Worm (Caenorhabditis elegans) whole organism, early embryonic: ENCODE measurements around the gene kbp-4.

ENCODE experiments used
- aly-1 ChIP-seq: sonication (generic microtip); optimal IDR thresholded peaks from 2 replicates; lab custom pipeline; 2016; ENCODE audit warnings: missing genetic modification characterization, missing compliant biosample characterization
- ceh-36 ChIP-seq: sonication (generic microtip); optimal IDR thresholded peaks from 2 replicates; lab custom pipeline; 2016; ENCODE audit warnings: missing genetic modification characterization, inconsistent platforms, missing compliant biosample characterization
- flt-1 ChIP-seq: fragments of 200-800 bp; sonication (Bioruptor generic); IDR thresholded peaks from 2 replicates; pipeline ENCODE4 v1.3.6; 2022; ENCODE audit warnings: missing genetic modification characterization, missing compliant biosample characterization
- hmg-4 ChIP-seq: fragments of 200-800 bp; sonication (Bioruptor generic); optimal IDR thresholded peaks from 2 replicates; lab custom pipeline; 2018; ENCODE audit warnings: mild to moderate bottlenecking, missing genetic modification characterization, missing compliant biosample characterization
- tra-4 ChIP-seq: sonication (generic microtip); optimal IDR thresholded peaks from 2 replicates; lab custom pipeline; 2017; ENCODE audit warnings: missing genetic modification characterization, missing compliant biosample characterization

- TF ChIP-seq ceh-36 (tag; lab: Kevin White, UChicago): peak; percentile 89
- TF ChIP-seq flt-1 (GFP tag; lab: Robert Waterston, UW): no peak
- TF ChIP-seq aly-1 (tag; lab: Kevin White, UChicago): no peak
- TF ChIP-seq hmg-4 (GFP tag; lab: Kevin White, UChicago): no peak
- no peak for TF ChIP-seq tra-4 (tag; lab: Kevin White, UChicago)
Observed at ce11 chrIII:1099523-1099922, 18.8 kb downstream of the kbp-4 start.
